Worm (Caenorhabditis elegans) whole organism, L3 larva: ENCODE data around the gene nlp-11.

Experiments used
- R02D3.7 ChIP-seq: fragments of 150-350 bp; optimal IDR thresholded peaks from 2 replicates; lab custom pipeline; 2014; ENCODE audit warnings: missing biosample characterization, missing genetic modification characterization
- ZK546.5 ChIP-seq: sonication (generic microtip); optimal IDR thresholded peaks from 2 replicates; lab custom pipeline; 2017; ENCODE audit warnings: missing biosample characterization, missing genetic modification characterization
- ceh-28 ChIP-seq: fragments of 150-350 bp; optimal IDR thresholded peaks from 2 replicates; lab custom pipeline; 2014; ENCODE audit warnings: missing biosample characterization, missing genetic modification reagents, missing genetic modification characterization
- ceh-82 ChIP-seq: fragments of 150-350 bp; optimal IDR thresholded peaks from 2 replicates; lab custom pipeline; 2014; ENCODE audit warnings: missing biosample characterization, missing genetic modification characterization
- daf-12 ChIP-seq: fragments of 150-350 bp; optimal IDR thresholded peaks from 2 replicates; lab custom pipeline; 2014; ENCODE audit warnings: missing biosample characterization, missing genetic modification reagents, missing genetic modification characterization
- egl-5 ChIP-seq: fragments of 150-350 bp; optimal IDR thresholded peaks from 2 replicates; lab custom pipeline; 2017; ENCODE audit warnings: missing biosample characterization, missing genetic modification reagents, missing genetic modification characterization, inconsistent platforms
- elt-3 ChIP-seq, 3 experiments: fragments of 150-350 bp in 1 of 3; sonication (generic microtip) in 2 of 3; optimal IDR thresholded peaks; 2 replicates in 2 of 3; 4 replicates in 1 of 3; lab custom pipeline; 2014 to 2017; ENCODE audit warnings: missing biosample characterization in 3 of 3, missing genetic modification characterization in 3 of 3
- eor-1 ChIP-seq, 2 experiments: fragments of 150-350 bp; optimal IDR thresholded peaks; 2 replicates each; lab custom pipeline; 2014 to 2018; ENCODE audit warnings: missing biosample characterization in 2 of 2, missing genetic modification characterization in 2 of 2
- fkh-10 ChIP-seq: sonication (generic microtip); optimal IDR thresholded peaks from 2 replicates; lab custom pipeline; 2017; ENCODE audit warnings: missing biosample characterization, missing genetic modification reagents, missing genetic modification characterization
- fkh-2 ChIP-seq: fragments of 150-350 bp; optimal IDR thresholded peaks from 2 replicates; lab custom pipeline; 2014; ENCODE audit warnings: missing biosample characterization, missing genetic modification reagents, missing genetic modification characterization
- hmg-11 ChIP-seq: sonication (generic microtip); optimal IDR thresholded peaks from 2 replicates; lab custom pipeline; 2016; ENCODE audit warnings: missing genetic modification characterization, missing compliant biosample characterization
- jun-1 ChIP-seq: fragments of 150-350 bp; optimal IDR thresholded peaks from 2 replicates; lab custom pipeline; 2014; ENCODE audit warnings: missing biosample characterization, missing genetic modification reagents, missing genetic modification characterization
- lin-15B ChIP-seq: fragments of 150-350 bp; optimal IDR thresholded peaks from 2 replicates; lab custom pipeline; 2014; ENCODE audit warnings: missing biosample characterization, missing genetic modification characterization
- lin-39 ChIP-seq: fragments of 150-350 bp; optimal IDR thresholded peaks from 2 replicates; lab custom pipeline; 2018; ENCODE audit warnings: missing biosample characterization, missing genetic modification reagents, missing genetic modification characterization
- mdl-1 ChIP-seq: fragments of 150-350 bp; optimal IDR thresholded peaks from 2 replicates; lab custom pipeline; 2014; ENCODE audit warnings: missing biosample characterization, missing genetic modification characterization
- mml-1 ChIP-seq: fragments of 150-350 bp; sonication (generic microtip); optimal IDR thresholded peaks from 3 replicates; lab custom pipeline; 2014; ENCODE audit warnings: missing biosample characterization, missing genetic modification characterization
- nfya-1 ChIP-seq: sonication (generic microtip); optimal IDR thresholded peaks from 2 replicates; lab custom pipeline; 2017; ENCODE audit warnings: missing genetic modification characterization, mild to moderate bottlenecking, missing compliant biosample characterization, antibody characterized with exemption, moderate library complexity; ENCODE audit not compliant: insufficient read depth
- nhr-23 ChIP-seq: fragments of 150-350 bp; optimal IDR thresholded peaks from 2 replicates; lab custom pipeline; 2014; ENCODE audit warnings: missing biosample characterization, missing genetic modification reagents, missing genetic modification characterization
- nhr-237 ChIP-seq: fragments of 150-350 bp; optimal IDR thresholded peaks from 2 replicates; lab custom pipeline; 2014; ENCODE audit warnings: missing biosample characterization, missing genetic modification characterization
- nhr-28 ChIP-seq: fragments of 150-350 bp; optimal IDR thresholded peaks from 2 replicates; lab custom pipeline; 2014; ENCODE audit warnings: missing biosample characterization, missing genetic modification characterization
- nhr-43 ChIP-seq: sonication (generic microtip); optimal IDR thresholded peaks from 2 replicates; lab custom pipeline; 2016; ENCODE audit warnings: mild to moderate bottlenecking, missing genetic modification characterization, missing compliant biosample characterization; ENCODE audit not compliant: poor library complexity, severe bottlenecking
- nhr-67 ChIP-seq: fragments of 150-350 bp; optimal IDR thresholded peaks from 2 replicates; lab custom pipeline; 2014; ENCODE audit warnings: missing biosample characterization, missing genetic modification characterization
- nhr-77 ChIP-seq: fragments of 150-350 bp; optimal IDR thresholded peaks from 2 replicates; lab custom pipeline; 2014; ENCODE audit warnings: missing biosample characterization, missing genetic modification characterization
- pha-4 ChIP-seq: fragments of 150-350 bp; optimal IDR thresholded peaks from 2 replicates; lab custom pipeline; 2014; ENCODE audit warnings: missing biosample characterization, missing genetic modification reagents, missing genetic modification characterization
- pqm-1 ChIP-seq: fragments of 150-350 bp; optimal IDR thresholded peaks from 2 replicates; lab custom pipeline; 2017; ENCODE audit warnings: missing biosample characterization, missing genetic modification characterization, inconsistent platforms
- sea-2 ChIP-seq: fragments of 150-350 bp; sonication (generic microtip); optimal IDR thresholded peaks from 4 replicates; lab custom pipeline; 2014; ENCODE audit warnings: missing biosample characterization, missing genetic modification reagents, missing genetic modification characterization
- skn-1 ChIP-seq: fragments of 150-350 bp; optimal IDR thresholded peaks from 2 replicates; lab custom pipeline; 2014; ENCODE audit warnings: missing biosample characterization, missing genetic modification characterization
- snpc-4 ChIP-seq: fragments of 150-350 bp; optimal IDR thresholded peaks from 2 replicates; lab custom pipeline; 2014; ENCODE audit warnings: missing biosample characterization, missing genetic modification characterization
- tbx-2 ChIP-seq: sonication (generic microtip); optimal IDR thresholded peaks from 2 replicates; lab custom pipeline; 2016; ENCODE audit warnings: mild to moderate bottlenecking, missing genetic modification characterization, missing compliant biosample characterization
- unc-62 ChIP-seq: fragments of 150-350 bp; sonication (generic microtip); optimal IDR thresholded peaks from 4 replicates; lab custom pipeline; 2014; ENCODE audit warnings: missing biosample characterization, missing genetic modification reagents, missing genetic modification characterization
- ztf-11 ChIP-seq: fragments of 150-350 bp; optimal IDR thresholded peaks from 2 replicates; lab custom pipeline; 2014; ENCODE audit warnings: missing biosample characterization, missing genetic modification characterization
- ztf-4 ChIP-seq: fragments of 150-350 bp; optimal IDR thresholded peaks from 2 replicates; lab custom pipeline; 2014; ENCODE audit warnings: missing biosample characterization, missing genetic modification characterization

The nlp-11 gene

ce11 chrII:9713083-9713482 is 21.3 kb upstream of the nlp-11 start:
- TF ChIP-seq tbx-2 (no peak), pqm-1 (peak; percentile 5)
- TF ChIP-seq, all 47 proteins: peak for 1

ce11 chrII:9708835-9709299 is 17.1 kb upstream of the nlp-11 start, which contains the start of gene glt-5:
glt-5 (minus strand) TSS chrII:9708885.
- TF ChIP-seq snpc-4 (tag; lab: Kevin White, UChicago), result no peak
- no peak for TF ChIP-seq ztf-4 (tag; lab: Kevin White, UChicago)

ce11 chrII:9706207-9706606 is 14.5 kb upstream of the nlp-11 start, which contains the start of gene Y53C12A.3:
Y53C12A.3 (minus strand) TSS chrII:9706240.
- TF ChIP-seq nfya-1 (peak; percentile 52), nhr-237 (tag; lab: Kevin White, UChicago) (no peak), fkh-2 (tag; lab: Kevin White, UChicago) (no peak), pqm-1 (no peak), sea-2 (no peak), snpc-4 (tag; lab: Kevin White, UChicago) (no peak), hmg-11 (tag; lab: Kevin White, UChicago) (peak; percentile 54), unc-62 (no peak), daf-12 (tag; lab: Kevin White, UChicago) (no peak), nhr-23 (tag; lab: Kevin White, UChicago) (peak; percentile 8), lin-15B (tag; lab: Kevin White, UChicago) (peak; percentile 51), ceh-82 (tag; lab: Kevin White, UChicago) (no peak), ztf-11 (tag; lab: Kevin White, UChicago) (no peak), nhr-67 (tag; lab: Kevin White, UChicago) (no peak), skn-1 (no peak), pha-4 (tag; lab: Kevin White, UChicago) (peak; percentile 78), lin-39 (peak; percentile 16), nhr-43 (tag; lab: Kevin White, UChicago) (no peak), egl-5 (tag; lab: Kevin White, UChicago) (peak; percentile 4), R02D3.7 (tag; lab: Kevin White, UChicago) (no peak)
- TF ChIP-seq, all 47 proteins: peak for 7

ce11 chrII:9704746-9705145 is 13.0 kb upstream of the nlp-11 start, which contains the start of gene Y53C12A.10:
Y53C12A.10 (minus strand) TSS chrII:9704846.
- TF ChIP-seq tbx-2, result no peak
- no peak for TF ChIP-seq mml-1
- no peak for TF ChIP-seq nhr-67 (tag; lab: Kevin White, UChicago)
- TF ChIP-seq nfya-1, result no peak
- no peak for TF ChIP-seq nhr-237 (tag; lab: Kevin White, UChicago)
- TF ChIP-seq unc-62, result no peak
- no peak for TF ChIP-seq hmg-11 (tag; lab: Kevin White, UChicago)
- no peak for TF ChIP-seq nhr-28 (tag; lab: Kevin White, UChicago)
- no peak for TF ChIP-seq snpc-4 (tag; lab: Kevin White, UChicago)
- no peak for TF ChIP-seq nhr-77 (tag; lab: Kevin White, UChicago)
- no peak for TF ChIP-seq skn-1
- no peak for TF ChIP-seq R02D3.7 (tag; lab: Kevin White, UChicago)
- no peak for TF ChIP-seq nhr-43 (tag; lab: Kevin White, UChicago)
- no peak for TF ChIP-seq fkh-10
- TF ChIP-seq jun-1 (tag; lab: Kevin White, UChicago), result no peak
- no peak for TF ChIP-seq elt-3 (tag; optimal IDR thresholded peaks at IDR 0.05; lab: Kevin White, UChicago)
- TF ChIP-seq ZK546.5 (tag; lab: Kevin White, UChicago), result no peak
- no peak for TF ChIP-seq mdl-1 (tag; lab: Kevin White, UChicago)
- TF ChIP-seq sea-2, result no peak
- no peak for TF ChIP-seq ztf-4 (tag; lab: Kevin White, UChicago)

- no peak for TF ChIP-seq nhr-23 (tag; lab: Kevin White, UChicago)
- no peak for TF ChIP-seq eor-1 (tag; optimal IDR thresholded peaks at IDR 0.05; lab: Kevin White, UChicago)
- TF ChIP-seq pqm-1, result no peak
- TF ChIP-seq nhr-28 (tag; lab: Kevin White, UChicago), result no peak
- peak; percentile 17 for TF ChIP-seq ceh-28 (tag; lab: Kevin White, UChicago)
- no peak for TF ChIP-seq skn-1
Observed at ce11 chrII:9703601-9704000, 11.9 kb upstream of the nlp-11 start, which contains the start of gene mop-25.2. mop-25.2 (minus strand) TSS chrII:9703701.
